Worm (Caenorhabditis elegans): ENCODE data around the gene C04E7.3.
A peak's percentile ranks its signal among the peaks of the same experiment; 100 is the strongest.

Gene C04E7.3

ce11 chrX:324021-324420 is 23.0 kb downstream of the C04E7.3 start:
- TF ChIP-seq bed-1 (GFP tag; IDR thresholded peaks at IDR 0.05): no peak
- no peak for TF ChIP-seq Y95B8A.8 (GFP tag; IDR thresholded peaks at IDR 0.05)
- TF ChIP-seq F10E7.11 (tag; optimal IDR thresholded peaks at IDR 0.05): no peak
- no peak for TF ChIP-seq cebp-1 (GFP tag; IDR thresholded peaks at IDR 0.05)
- TF ChIP-seq cebp-1 (tag; optimal IDR thresholded peaks at IDR 0.05): peak; percentile 66
- TF ChIP-seq attf-5 (GFP tag; optimal IDR thresholded peaks at IDR 0.05): peak; percentile 63
- no peak for TF ChIP-seq egl-44 (GFP tag; IDR thresholded peaks at IDR 0.05)
- TF ChIP-seq K12H6.12 (tag; optimal IDR thresholded peaks at IDR 0.05): peak; percentile 66
- TF ChIP-seq let-607 (tag; optimal IDR thresholded peaks at IDR 0.05): no peak
- TF ChIP-seq somi-1 (GFP tag; optimal IDR thresholded peaks at IDR 0.05): no peak
- TF ChIP-seq atf-7 (tag; optimal IDR thresholded peaks at IDR 0.05): no peak
- no peak for TF ChIP-seq tbx-9 (tag; optimal IDR thresholded peaks at IDR 0.05; ENCODE audit: borderline replicate concordance)
- no peak for TF ChIP-seq ceh-79 (tag; optimal IDR thresholded peaks at IDR 0.05)
- peak; percentile 41 for TF ChIP-seq lin-40 (tag; optimal IDR thresholded peaks at IDR 0.05)
- peak; percentile 45 for TF ChIP-seq nhr-80 (tag; optimal IDR thresholded peaks at IDR 0.05)
- no peak for TF ChIP-seq nhr-179 (tag; optimal IDR thresholded peaks at IDR 0.05)
- TF ChIP-seq snpc-4 (GFP tag; optimal IDR thresholded peaks at IDR 0.05): no peak
- TF ChIP-seq snpc-4 (tag; optimal IDR thresholded peaks at IDR 0.05): peak in 1 of 4 experiments; percentile 4
- TF ChIP-seq lin-35 (GFP tag; optimal IDR thresholded peaks at IDR 0.05): peak in 1 of 3 experiments; percentile 48
- no peak for TF ChIP-seq B0336.3 (GFP tag; IDR thresholded peaks at IDR 0.05)
- no peak for TF ChIP-seq ztf-22 (GFP tag; optimal IDR thresholded peaks at IDR 0.05)
- TF ChIP-seq athp-1 (tag; optimal IDR thresholded peaks at IDR 0.05): no peak
- TF ChIP-seq ztf-25 (GFP tag; IDR thresholded peaks at IDR 0.05): no peak
- TF ChIP-seq ztf-28 (GFP tag; IDR thresholded peaks at IDR 0.05): no peak
- TF ChIP-seq F33H1.4 (GFP tag; IDR thresholded peaks at IDR 0.05): no peak
- 0 out of 2 replicates have a peak, but pooled peaks have one; percentile 8 for TF ChIP-seq hmg-20 (GFP tag; IDR thresholded peaks at IDR 0.05)
- peak; percentile 54 for TF ChIP-seq ceh-27 (GFP tag; optimal IDR thresholded peaks at IDR 0.05)
- TF ChIP-seq hsf-1 (GFP tag; IDR thresholded peaks at IDR 0.05): peak; percentile 44; the same call in 1 of the 2 replicates
- peak; percentile 79 for TF ChIP-seq zfh-2 (GFP tag; conservative IDR thresholded peaks at IDR 0.05)
- TF ChIP-seq dpff-1 (tag; optimal IDR thresholded peaks at IDR 0.05): no peak
- TF ChIP-seq attf-3 (GFP tag; conservative IDR thresholded peaks at IDR 0.05): peak; percentile 25; the same call in 1 of the 2 replicates
- TF ChIP-seq F37B4.10 (GFP tag; IDR thresholded peaks at IDR 0.05): no peak
- TF ChIP-seq sptf-2 (GFP tag; optimal IDR thresholded peaks at IDR 0.05): no peak
- no peak for TF ChIP-seq nfya-1 (tag; optimal IDR thresholded peaks at IDR 0.05; ENCODE audit: borderline replicate concordance, insufficient read depth)
- TF ChIP-seq pbrm-1 (GFP tag; IDR thresholded peaks at IDR 0.05): no peak
- TF ChIP-seq tbp1 (GFP tag; optimal IDR thresholded peaks at IDR 0.05): no peak
- TF ChIP-seq K11D2.4 (GFP tag; IDR thresholded peaks at IDR 0.05): 0 out of 2 replicates have a peak, but pooled peaks have one; percentile 51
- TF ChIP-seq ceh-91 (GFP tag; IDR thresholded peaks at IDR 0.05): no peak
- TF ChIP-seq dox-1 (GFP tag; IDR thresholded peaks at IDR 0.05): 0 out of 2 replicates have a peak, but pooled peaks have one; percentile 27
- TF ChIP-seq mxl-1 (tag; optimal IDR thresholded peaks at IDR 0.05): no peak
- peak; percentile 4 for TF ChIP-seq F23B12.7 (tag; optimal IDR thresholded peaks at IDR 0.05; ENCODE audit: insufficient read depth)
- no peak for TF ChIP-seq ccch-3 (GFP tag; optimal IDR thresholded peaks at IDR 0.05)
- TF ChIP-seq him-1 (tag; optimal IDR thresholded peaks at IDR 0.05): no peak
- 0 out of 2 replicates have a peak, but pooled peaks have one; percentile 13 for TF ChIP-seq cebp-2 (GFP tag; IDR thresholded peaks at IDR 0.05)
- no peak for TF ChIP-seq madf-6 (GFP tag; IDR thresholded peaks at IDR 0.05)
- TF ChIP-seq rcor-1 (GFP tag; IDR thresholded peaks at IDR 0.05): no peak
- TF ChIP-seq F39B2.1 (GFP tag; IDR thresholded peaks at IDR 0.05): no peak
- TF ChIP-seq ceh-40 (GFP tag; IDR thresholded peaks at IDR 0.05): no peak
- no peak for TF ChIP-seq efl-1 (GFP tag; optimal IDR thresholded peaks at IDR 0.05)
